Worm (Caenorhabditis elegans) whole organism, L1 larva: ENCODE results near the gene T03G11.9.

Experiments
- C16A3.4 ChIP-seq: fragments of 150-350 bp; optimal IDR thresholded peaks from 2 replicates; lab custom pipeline; 2014; ENCODE audit warnings: missing biosample characterization, missing genetic modification characterization
- aha-1 ChIP-seq: fragments of 150-350 bp; optimal IDR thresholded peaks from 2 replicates; lab custom pipeline; 2014; ENCODE audit warnings: missing biosample characterization, missing genetic modification characterization
- aly-2 ChIP-seq: fragments of 150-350 bp; optimal IDR thresholded peaks from 2 replicates; lab custom pipeline; 2014; ENCODE audit warnings: missing biosample characterization, missing genetic modification characterization
- blmp-1 ChIP-seq: fragments of 150-350 bp; optimal IDR thresholded peaks from 2 replicates; lab custom pipeline; 2014; ENCODE audit warnings: missing biosample characterization, missing genetic modification characterization
- ceh-8 ChIP-seq: fragments of 200-800 bp; sonication (Bioruptor generic); optimal IDR thresholded peaks from 2 replicates; lab custom pipeline; 2018; ENCODE audit warnings: mild to moderate bottlenecking, missing genetic modification characterization, moderate library complexity, missing compliant biosample characterization
- ceh-82 ChIP-seq, 3 experiments: fragments of 150-350 bp in 1 of 3; sonication (generic microtip) in 2 of 3; optimal IDR thresholded peaks; 2 replicates each; lab custom pipeline; 2014 to 2017; ENCODE audit warnings: missing biosample characterization in 3 of 3, missing genetic modification characterization in 3 of 3
- dpl-1 ChIP-seq, 3 experiments: fragments of 150-350 bp in 2 of 3; sonication (generic microtip) in 1 of 3; optimal IDR thresholded peaks; 2 replicates each; lab custom pipeline; 2014 to 2017; ENCODE audit warnings: missing biosample characterization in 3 of 3, missing genetic modification characterization in 3 of 3, missing genetic modification reagents in 3 of 3
- dsc-1 ChIP-seq: sonication (generic microtip); optimal IDR thresholded peaks from 2 replicates; lab custom pipeline; 2016; ENCODE audit warnings: mild to moderate bottlenecking, missing genetic modification characterization, missing compliant biosample characterization
- egl-27 ChIP-seq, 2 experiments: fragments of 150-350 bp in 1 of 2; sonication (generic microtip); optimal IDR thresholded peaks; 3 replicates each; lab custom pipeline; 2017 to 2018; ENCODE audit warnings: missing biosample characterization in 2 of 2, missing genetic modification characterization in 2 of 2, missing genetic modification reagents in 2 of 2
- fkh-4 ChIP-seq: sonication (generic microtip); optimal IDR thresholded peaks from 2 replicates; lab custom pipeline; 2016; ENCODE audit warnings: missing compliant biosample characterization, missing genetic modification characterization, borderline replicate concordance
- fkh-8 ChIP-seq: sonication (generic microtip); optimal IDR thresholded peaks from 2 replicates; lab custom pipeline; 2016; ENCODE audit warnings: mild to moderate bottlenecking, missing genetic modification characterization, missing compliant biosample characterization
- fos-1 ChIP-seq: fragments of 150-350 bp; optimal IDR thresholded peaks from 2 replicates; lab custom pipeline; 2014; ENCODE audit warnings: missing biosample characterization, missing genetic modification characterization
- grh-1 ChIP-seq: fragments of 200-800 bp; sonication (Bioruptor generic); IDR thresholded peaks from 2 replicates; pipeline ENCODE4 v1.3.6; 2022; ENCODE audit warnings: missing genetic modification reagents, missing genetic modification characterization, missing compliant biosample characterization
- hlh-17 ChIP-seq: fragments of 200-800 bp; sonication (Bioruptor generic); optimal IDR thresholded peaks from 2 replicates; lab custom pipeline; 2018; ENCODE audit warnings: missing genetic modification characterization, mild to moderate bottlenecking, missing compliant biosample characterization, moderate library complexity, borderline replicate concordance
- isw-1 ChIP-seq: fragments of 200-800 bp; sonication (Bioruptor generic); IDR thresholded peaks from 2 replicates; pipeline ENCODE4 v1.3.6; 2022; ENCODE audit warnings: missing genetic modification characterization, missing compliant biosample characterization
- lin-14 ChIP-seq: fragments of 200-800 bp; sonication (Bioruptor generic); optimal IDR thresholded peaks from 2 replicates; lab custom pipeline; 2018; ENCODE audit warnings: mild to moderate bottlenecking, missing genetic modification characterization, moderate library complexity, missing compliant biosample characterization
- lin-35 ChIP-seq, 2 experiments: fragments of 150-350 bp; optimal IDR thresholded peaks; 2 replicates each; lab custom pipeline; 2014; ENCODE audit warnings: missing biosample characterization in 2 of 2, missing genetic modification characterization in 2 of 2, missing genetic modification reagents in 2 of 2
- lin-39 ChIP-seq: fragments of 150-350 bp; optimal IDR thresholded peaks from 2 replicates; lab custom pipeline; 2014; ENCODE audit warnings: missing biosample characterization, missing genetic modification reagents, missing genetic modification characterization
- lsy-2 ChIP-seq, 2 experiments: fragments of 150-350 bp; optimal IDR thresholded peaks; 2 replicates each; lab custom pipeline; 2014; ENCODE audit warnings: missing biosample characterization in 2 of 2, missing genetic modification characterization in 2 of 2
- mep-1 ChIP-seq: fragments of 150-350 bp; optimal IDR thresholded peaks from 2 replicates; lab custom pipeline; 2014; ENCODE audit warnings: missing biosample characterization, missing genetic modification characterization
- nhr-12 ChIP-seq: sonication (generic microtip); optimal IDR thresholded peaks from 2 replicates; lab custom pipeline; 2017; ENCODE audit warnings: missing biosample characterization, missing genetic modification characterization
- nhr-20 ChIP-seq: sonication (generic microtip); optimal IDR thresholded peaks from 2 replicates; lab custom pipeline; 2016; ENCODE audit warnings: mild to moderate bottlenecking, missing genetic modification characterization, missing compliant biosample characterization
- nhr-237 ChIP-seq: fragments of 150-350 bp; optimal IDR thresholded peaks from 2 replicates; lab custom pipeline; 2014; ENCODE audit warnings: missing biosample characterization, missing genetic modification characterization
- nhr-71 ChIP-seq: sonication (generic microtip); optimal IDR thresholded peaks from 2 replicates; lab custom pipeline; 2016; ENCODE audit warnings: mild to moderate bottlenecking, missing genetic modification characterization, moderate library complexity, missing compliant biosample characterization
- nhr-84 ChIP-seq: sonication (generic microtip); optimal IDR thresholded peaks from 2 replicates; lab custom pipeline; 2017; ENCODE audit warnings: missing biosample characterization, missing genetic modification characterization
- nhr-85 ChIP-seq: sonication (generic microtip); peaks from one replicate; lab custom pipeline; 2016; ENCODE audit warnings: missing genetic modification characterization, inconsistent platforms, missing compliant biosample characterization
- pax-3 ChIP-seq: fragments of 200-800 bp; sonication (Bioruptor generic); optimal IDR thresholded peaks from 2 replicates; lab custom pipeline; 2018; ENCODE audit warnings: mild to moderate bottlenecking, missing genetic modification characterization, moderate library complexity, missing compliant biosample characterization
- pqm-1 ChIP-seq: sonication (generic microtip); optimal IDR thresholded peaks from 3 replicates; lab custom pipeline; 2017; ENCODE audit warnings: missing biosample characterization, missing genetic modification characterization
- rnt-1 ChIP-seq: sonication (generic microtip); optimal IDR thresholded peaks from 2 replicates; lab custom pipeline; 2016; ENCODE audit warnings: mild to moderate bottlenecking, missing genetic modification characterization, moderate library complexity, missing compliant biosample characterization
- snpc-4 ChIP-seq: fragments of 150-350 bp; optimal IDR thresholded peaks from 2 replicates; lab custom pipeline; 2014; ENCODE audit warnings: missing biosample characterization, missing genetic modification characterization
- snu-23 ChIP-seq: sonication (generic microtip); optimal IDR thresholded peaks from 2 replicates; lab custom pipeline; 2016; ENCODE audit warnings: missing genetic modification characterization, missing compliant biosample characterization
- tbx-2 ChIP-seq: sonication (generic microtip); optimal IDR thresholded peaks from 2 replicates; lab custom pipeline; 2016; ENCODE audit warnings: missing genetic modification characterization, missing compliant biosample characterization
- tlp-1 ChIP-seq: fragments of 150-350 bp; optimal IDR thresholded peaks from 2 replicates; lab custom pipeline; 2014; ENCODE audit warnings: missing biosample characterization, missing genetic modification characterization
- unc-30 ChIP-seq: sonication (generic microtip); optimal IDR thresholded peaks from 2 replicates; lab custom pipeline; 2017; ENCODE audit warnings: missing biosample characterization, missing genetic modification characterization
- xbp-1 ChIP-seq: sonication (generic microtip); optimal IDR thresholded peaks from 2 replicates; lab custom pipeline; 2016; ENCODE audit warnings: missing genetic modification characterization, missing compliant biosample characterization
- zip-4 ChIP-seq: fragments of 200-800 bp; sonication (Bioruptor generic); optimal IDR thresholded peaks from 2 replicates; lab custom pipeline; 2018; ENCODE audit warnings: mild to moderate bottlenecking, missing genetic modification characterization, moderate library complexity, missing compliant biosample characterization
- ztf-4 ChIP-seq: fragments of 150-350 bp; optimal IDR thresholded peaks from 2 replicates; lab custom pipeline; 2014; ENCODE audit warnings: missing biosample characterization, missing genetic modification characterization

Gene T03G11.9

DNA sequence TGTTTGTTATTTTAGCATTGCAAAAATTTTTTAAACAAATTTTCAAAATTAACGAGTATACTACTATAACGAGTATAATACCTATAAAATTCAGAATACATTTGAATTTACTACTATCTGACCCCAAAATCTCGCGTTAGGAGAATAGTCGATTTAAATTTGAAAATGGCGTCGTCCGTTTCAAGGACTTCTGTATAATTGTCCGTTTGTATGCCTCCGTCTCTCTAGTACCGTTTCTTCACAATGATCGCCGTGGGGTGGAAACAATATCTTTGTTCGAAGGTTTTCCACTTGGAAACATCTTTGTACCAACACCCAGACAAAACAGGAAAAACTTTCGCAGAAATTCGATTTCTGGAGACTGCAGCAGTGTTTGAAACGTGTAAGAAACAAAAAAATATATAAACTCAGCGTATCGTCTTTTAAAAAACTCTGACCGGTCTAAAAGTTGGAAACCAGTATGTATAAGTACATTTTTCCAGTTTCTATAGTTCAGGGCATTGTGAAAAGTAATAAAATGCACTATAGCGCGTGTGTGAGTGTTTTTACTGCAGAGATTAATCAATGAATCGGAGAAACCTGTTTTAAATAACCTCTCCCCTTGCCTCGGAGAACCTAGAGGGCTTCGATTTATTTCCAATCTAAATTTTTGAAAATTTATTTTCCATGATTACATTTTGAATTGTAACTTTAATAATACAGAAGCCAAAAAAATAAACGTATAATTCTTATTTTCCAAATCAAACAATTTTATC is 46.1 kb upstream of the T03G11.9 start:
- peak in 1 of 2 experiments; percentile 17 for TF ChIP-seq lsy-2 (tag; optimal IDR thresholded peaks at IDR 0.05; lab: Kevin White, UChicago)
- no peak for TF ChIP-seq nhr-20 (tag; lab: Kevin White, UChicago)
- TF ChIP-seq aha-1, result no peak
- TF ChIP-seq lin-14, result peak; percentile 43
- peak; percentile 89 for TF ChIP-seq nhr-85 (tag; lab: Kevin White, UChicago)
- TF ChIP-seq lin-35 (GFP tag; optimal IDR thresholded peaks at IDR 0.05; lab: Kevin White, UChicago), result no peak
- no peak for TF ChIP-seq fos-1 (tag; lab: Kevin White, UChicago)
- TF ChIP-seq nhr-84 (tag; lab: Kevin White, UChicago), result no peak
- TF ChIP-seq hlh-17 (GFP tag; lab: Kevin White, UChicago), result no peak
- no peak for TF ChIP-seq dpl-1 (GFP tag; optimal IDR thresholded peaks at IDR 0.05; lab: Kevin White, UChicago)
- TF ChIP-seq ceh-8 (GFP tag; lab: Kevin White, UChicago), result no peak
- no peak for TF ChIP-seq zip-4
- peak; percentile 82 for TF ChIP-seq grh-1 (GFP tag; lab: Robert Waterston, UW)
- TF ChIP-seq dsc-1 (tag; lab: Kevin White, UChicago), result peak; percentile 63
- TF ChIP-seq nhr-71 (tag; lab: Kevin White, UChicago), result peak; percentile 5
- TF ChIP-seq unc-30 (tag; lab: Kevin White, UChicago), result no peak
- TF ChIP-seq mep-1, result peak; percentile 54
- TF ChIP-seq nhr-237 (tag; lab: Kevin White, UChicago), result no peak
- no peak for TF ChIP-seq xbp-1 (tag; lab: Kevin White, UChicago)
- TF ChIP-seq blmp-1, result peak; percentile 64
- TF ChIP-seq snu-23, result peak; percentile 25
- TF ChIP-seq aly-2 (tag; lab: Kevin White, UChicago), result no peak
- TF ChIP-seq lin-39 (tag; lab: Kevin White, UChicago), result no peak
- TF ChIP-seq egl-27 (tag; optimal IDR thresholded peaks at IDR 0.05; lab: Kevin White, UChicago), result no peak
- TF ChIP-seq C16A3.4, result peak; percentile 22
- no peak for TF ChIP-seq ztf-4 (tag; lab: Kevin White, UChicago)

DNA sequence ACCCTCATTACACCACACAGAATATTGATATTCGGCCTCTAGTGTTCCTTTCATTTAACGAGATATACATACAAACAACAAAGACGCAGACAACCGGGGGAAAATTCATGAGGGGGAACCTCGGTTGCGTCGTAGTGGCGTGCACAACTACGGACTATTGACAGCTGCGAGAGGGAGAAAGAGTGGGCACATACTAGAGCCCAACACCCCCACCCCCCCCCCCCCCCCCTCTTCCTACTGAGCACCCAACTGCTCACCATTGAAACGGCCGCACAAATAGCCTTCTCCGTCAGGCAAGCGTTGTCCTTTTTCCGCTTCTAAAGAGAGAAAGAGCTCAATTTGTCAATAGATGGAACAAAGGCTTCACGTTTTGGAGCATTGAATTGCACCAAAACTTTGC is 43.9 kb upstream of the T03G11.9 start:
- TF ChIP-seq fkh-4 (no peak), tbx-2 (tag; lab: Kevin White, UChicago) (no peak), ceh-82 (tag; optimal IDR thresholded peaks at IDR 0.05; lab: Kevin White, UChicago) (peak in 1 of 3 experiments; percentile 27), blmp-1 (no peak), mep-1 (peak; percentile 15), xbp-1 (tag; lab: Kevin White, UChicago) (no peak), fkh-8 (peak; percentile 52), isw-1 (GFP tag; lab: Robert Waterston, UW) (peak; percentile 38), ceh-8 (GFP tag; lab: Kevin White, UChicago) (peak; percentile 33), lin-14 (peak; percentile 95), pax-3 (tag; lab: Kevin White, UChicago) (no peak), nhr-12 (tag; lab: Kevin White, UChicago) (no peak), rnt-1 (tag; lab: Kevin White, UChicago) (peak; percentile 18)
- TF ChIP-seq, all 84 proteins: peak for 7

DNA sequence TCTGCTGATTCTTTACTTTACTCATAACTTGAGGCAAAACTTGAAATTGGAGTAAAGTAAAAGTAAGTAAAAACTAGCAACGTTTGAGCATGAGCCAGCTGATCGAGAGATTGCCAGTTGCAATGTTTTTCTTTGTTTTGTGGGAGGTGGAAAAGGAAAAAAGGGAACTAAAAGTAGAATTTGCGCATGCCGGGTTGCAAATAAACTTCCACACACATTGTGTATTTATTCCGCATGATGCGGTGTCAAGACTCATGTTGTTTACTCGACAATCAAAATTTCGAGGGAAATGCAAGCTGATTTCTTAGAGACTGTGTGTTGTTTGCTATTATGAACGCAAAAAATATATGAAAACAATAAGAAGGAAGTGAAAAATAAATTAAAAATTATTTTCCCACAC is 41.6 kb upstream of the T03G11.9 start:
- TF ChIP-seq aly-2 (tag; lab: Kevin White, UChicago) (no peak), lin-14 (peak; percentile 2), nhr-85 (tag; lab: Kevin White, UChicago) (peak; percentile 12), pqm-1 (no peak), snpc-4 (no peak), egl-27 (tag; optimal IDR thresholded peaks at IDR 0.05; lab: Kevin White, UChicago) (no peak)

DNA sequence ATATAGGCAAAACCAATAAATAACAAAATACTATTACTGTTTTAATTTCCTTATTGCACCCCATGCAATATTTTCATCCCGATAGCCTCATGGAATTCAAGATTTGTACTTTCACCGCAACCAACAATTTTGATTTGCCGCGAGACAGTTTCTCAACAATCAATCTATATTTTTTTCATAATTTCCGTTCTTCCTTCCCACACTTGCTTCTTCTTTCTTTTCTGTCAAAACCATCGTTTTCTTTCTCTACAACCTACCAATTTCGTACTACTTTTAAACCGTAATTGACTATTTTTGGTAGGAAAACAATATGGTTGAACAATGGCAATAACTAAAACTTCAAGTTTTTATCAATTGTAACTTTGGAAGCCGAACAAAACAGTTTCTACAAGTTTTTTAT is 36.1 kb upstream of the T03G11.9 start, which contains the start of gene C31H2.14:
TSS of gene C31H2.14 (plus strand) at position 301 of the 400 bp plus-strand sequence.
- TF ChIP-seq tlp-1, result no peak
